Worm (Caenorhabditis elegans) whole organism, mixed stage, embryonic: ENCODE data around the gene asp-14.

Source experiments
- blmp-1 ChIP-seq: fragments of 150-350 bp; optimal IDR thresholded peaks from 2 replicates; lab custom pipeline; 2014; ENCODE audit warnings: missing biosample characterization, missing genetic modification characterization
- ceh-43 ChIP-seq: fragments of 200-800 bp; sonication (Bioruptor generic); optimal IDR thresholded peaks from 2 replicates; lab custom pipeline; 2018; ENCODE audit warnings: mild to moderate bottlenecking, missing genetic modification characterization, moderate library complexity, missing compliant biosample characterization
- cnd-1 ChIP-seq: fragments of 200-800 bp; sonication (Bioruptor generic); optimal IDR thresholded peaks from 2 replicates; lab custom pipeline; 2018; ENCODE audit warnings: mild to moderate bottlenecking, missing genetic modification characterization, missing compliant biosample characterization
- elt-3 ChIP-seq: fragments of 150-350 bp; optimal IDR thresholded peaks from 2 replicates; lab custom pipeline; 2014; ENCODE audit warnings: missing biosample characterization, missing genetic modification characterization
- hlh-1 ChIP-seq: fragments of 150-350 bp; optimal IDR thresholded peaks from 2 replicates; lab custom pipeline; 2014; ENCODE audit warnings: missing biosample characterization, missing genetic modification reagents, missing genetic modification characterization
- lsy-2 ChIP-seq: fragments of 150-350 bp; optimal IDR thresholded peaks from 2 replicates; lab custom pipeline; 2014; ENCODE audit warnings: missing biosample characterization, missing genetic modification characterization
- mep-1 ChIP-seq: fragments of 150-350 bp; optimal IDR thresholded peaks from 2 replicates; lab custom pipeline; 2017; ENCODE audit warnings: missing biosample characterization, missing genetic modification reagents, missing genetic modification characterization, inconsistent platforms
- nhr-12 ChIP-seq: fragments of 150-350 bp; optimal IDR thresholded peaks from 2 replicates; lab custom pipeline; 2014; ENCODE audit warnings: missing biosample characterization, missing genetic modification characterization
- nhr-2 ChIP-seq: fragments of 150-350 bp; optimal IDR thresholded peaks from 2 replicates; lab custom pipeline; 2014; ENCODE audit warnings: missing biosample characterization, missing genetic modification characterization
- pha-4 ChIP-seq: fragments of 150-350 bp; optimal IDR thresholded peaks from 2 replicates; lab custom pipeline; 2018; ENCODE audit warnings: missing biosample characterization, missing genetic modification reagents, missing genetic modification characterization
- unc-120 ChIP-seq: sonication (generic microtip); optimal IDR thresholded peaks from 2 replicates; lab custom pipeline; 2017; ENCODE audit warnings: missing genetic modification characterization, missing compliant biosample characterization; ENCODE audit not compliant: poor library complexity, severe bottlenecking
- unc-62 ChIP-seq: fragments of 150-350 bp; optimal IDR thresholded peaks from 2 replicates; lab custom pipeline; 2014; ENCODE audit warnings: missing biosample characterization, missing genetic modification reagents, missing genetic modification characterization
- zip-8 ChIP-seq: fragments of 150-350 bp; optimal IDR thresholded peaks from 2 replicates; lab custom pipeline; 2014; ENCODE audit warnings: missing biosample characterization, missing genetic modification characterization
- ztf-11 ChIP-seq: fragments of 150-350 bp; optimal IDR thresholded peaks from 2 replicates; lab custom pipeline; 2014; ENCODE audit warnings: missing biosample characterization, missing genetic modification characterization

DNA sequence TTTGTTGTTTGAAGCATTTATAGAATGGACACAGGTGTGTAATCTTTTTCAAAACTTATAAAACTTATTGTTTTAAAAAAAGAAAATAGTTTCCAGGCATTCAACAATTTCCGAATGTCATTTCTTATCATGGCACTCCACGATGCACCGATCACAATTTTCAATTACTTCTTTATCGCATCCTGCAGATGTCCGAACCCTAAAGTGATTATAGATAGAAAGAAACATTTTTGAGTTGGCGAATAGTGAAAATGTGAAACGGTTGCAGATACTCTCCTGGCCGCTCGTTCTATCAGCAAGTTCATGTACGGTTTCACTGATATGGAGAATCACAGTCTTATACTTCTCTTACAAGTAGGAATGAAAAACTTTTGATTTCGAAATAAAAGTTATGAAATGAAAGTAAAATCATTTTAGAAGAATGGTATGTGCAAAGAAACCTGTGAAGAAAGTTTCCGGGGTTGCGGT lies 16.6 kb upstream of the asp-14 start, which contains the start of gene C15B12.2:
- TF ChIP-seq unc-120 (tag; lab: Kevin White, UChicago) (no peak), hlh-1 (tag; lab: Kevin White, UChicago) (no peak), zip-8 (no peak), blmp-1 (tag; lab: Kevin White, UChicago) (no peak), unc-62 (GFP tag; lab: Kevin White, UChicago) (no peak), nhr-12 (tag; lab: Kevin White, UChicago) (no peak), lsy-2 (tag; lab: Kevin White, UChicago) (no peak), mep-1 (no peak), pha-4 (tag; lab: Kevin White, UChicago) (no peak), ztf-11 (tag; lab: Kevin White, UChicago) (no peak), cnd-1 (tag; lab: Kevin White, UChicago) (no peak), nhr-2 (tag; lab: Kevin White, UChicago) (no peak), ceh-43 (GFP tag; lab: Kevin White, UChicago) (no peak), elt-3 (tag; lab: Kevin White, UChicago) (no peak)
